Worm (Caenorhabditis elegans) whole organism, early embryonic: ENCODE results near the gene mcp-1.

Source experiments
- B0310.2 ChIP-seq: sonication (generic microtip); optimal IDR thresholded peaks from 2 replicates; lab custom pipeline; 2016; ENCODE audit warnings: mild to moderate bottlenecking, missing genetic modification characterization, missing compliant biosample characterization
- F13C5.2 ChIP-seq: sonication (generic microtip); optimal IDR thresholded peaks from 2 replicates; lab custom pipeline; 2017; ENCODE audit warnings: mild to moderate bottlenecking, missing genetic modification characterization, inconsistent platforms, missing compliant biosample characterization
- aly-1 ChIP-seq: sonication (generic microtip); optimal IDR thresholded peaks from 2 replicates; lab custom pipeline; 2016; ENCODE audit warnings: missing genetic modification characterization, missing compliant biosample characterization
- ama-1 ChIP-seq: fragments of 150-350 bp; optimal IDR thresholded peaks from 2 replicates; lab custom pipeline; 2014
- ceh-13 ChIP-seq: fragments of 200-800 bp; sonication (Bioruptor generic); optimal IDR thresholded peaks from 2 replicates; lab custom pipeline; 2018; ENCODE audit warnings: mild to moderate bottlenecking, missing genetic modification characterization, missing compliant biosample characterization
- ceh-36 ChIP-seq: sonication (generic microtip); optimal IDR thresholded peaks from 2 replicates; lab custom pipeline; 2016; ENCODE audit warnings: missing genetic modification characterization, inconsistent platforms, missing compliant biosample characterization
- ets-7 ChIP-seq: sonication (generic microtip); optimal IDR thresholded peaks from 2 replicates; lab custom pipeline; 2016; ENCODE audit warnings: missing genotype, missing genetic modification characterization, missing compliant biosample characterization
- flt-1 ChIP-seq: fragments of 200-800 bp; sonication (Bioruptor generic); IDR thresholded peaks from 2 replicates; pipeline ENCODE4 v1.3.6; 2022; ENCODE audit warnings: missing genetic modification characterization, missing compliant biosample characterization
- hmbx-1 ChIP-seq: sonication (generic microtip); optimal IDR thresholded peaks from 2 replicates; lab custom pipeline; 2016; ENCODE audit warnings: mild to moderate bottlenecking, missing genetic modification characterization, missing compliant biosample characterization
- hmg-4 ChIP-seq: fragments of 200-800 bp; sonication (Bioruptor generic); optimal IDR thresholded peaks from 2 replicates; lab custom pipeline; 2018; ENCODE audit warnings: mild to moderate bottlenecking, missing genetic modification characterization, missing compliant biosample characterization
- hnd-1 ChIP-seq: sonication (generic microtip); optimal IDR thresholded peaks from 2 replicates; lab custom pipeline; 2016; ENCODE audit warnings: missing genetic modification characterization, missing compliant biosample characterization
- pes-1 ChIP-seq: fragments of 200-800 bp; sonication (Bioruptor generic); IDR thresholded peaks from 2 replicates; pipeline ENCODE4 v1.3.6; 2022; ENCODE audit warnings: missing genetic modification reagents, missing genetic modification characterization, missing compliant biosample characterization
- scrt-1 ChIP-seq: fragments of 200-800 bp; sonication (Bioruptor generic); IDR thresholded peaks from 2 replicates; pipeline ENCODE4 v1.3.6; 2022; ENCODE audit warnings: missing genetic modification characterization, missing compliant biosample characterization
- sea-1 ChIP-seq: fragments of 200-800 bp; sonication (Bioruptor generic); conservative IDR thresholded peaks from 2 replicates; pipeline ENCODE4 v1.3.6; 2022; ENCODE audit warnings: missing genetic modification characterization, missing compliant biosample characterization
- tbx-11 ChIP-seq: fragments of 200-800 bp; sonication (Bioruptor generic); IDR thresholded peaks from 2 replicates; pipeline ENCODE4 v1.3.6; 2022; ENCODE audit warnings: missing genetic modification characterization, missing compliant biosample characterization
- tbx-37 ChIP-seq: fragments of 200-800 bp; sonication (Bioruptor generic); conservative IDR thresholded peaks from 2 replicates; pipeline ENCODE4 v1.3.6; 2022; ENCODE audit warnings: missing genetic modification reagents, missing genetic modification characterization, missing compliant biosample characterization
- tra-4 ChIP-seq: sonication (generic microtip); optimal IDR thresholded peaks from 2 replicates; lab custom pipeline; 2017; ENCODE audit warnings: missing genetic modification characterization, missing compliant biosample characterization

The mcp-1 gene

DNA sequence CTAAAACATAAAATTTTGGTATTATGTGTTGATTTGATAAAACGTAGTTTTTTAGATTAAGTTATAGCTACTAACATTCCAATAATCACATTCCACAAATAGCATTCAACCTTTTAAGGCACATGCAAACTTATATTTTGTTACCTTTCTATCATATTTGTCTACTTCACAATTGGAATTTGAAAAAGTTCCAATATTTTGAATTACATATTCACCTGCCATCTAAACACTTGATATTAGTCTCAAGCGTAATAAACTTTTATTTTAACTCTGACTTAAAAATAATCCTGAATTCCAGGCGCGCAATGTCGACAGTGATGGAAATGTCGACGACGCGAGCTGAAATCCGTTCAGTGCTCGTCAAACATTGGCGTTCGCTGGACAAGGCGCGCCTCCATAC, 14.1 kb downstream of the mcp-1 start, which contains the start of gene acy-2:
Gene acy-2, plus strand, starts transcription at position 301 of the 400 bp plus-strand sequence.
- TF ChIP-seq F13C5.2 (tag; lab: Kevin White, UChicago): no peak
- no peak for TF ChIP-seq hmg-4 (GFP tag; lab: Kevin White, UChicago)

DNA sequence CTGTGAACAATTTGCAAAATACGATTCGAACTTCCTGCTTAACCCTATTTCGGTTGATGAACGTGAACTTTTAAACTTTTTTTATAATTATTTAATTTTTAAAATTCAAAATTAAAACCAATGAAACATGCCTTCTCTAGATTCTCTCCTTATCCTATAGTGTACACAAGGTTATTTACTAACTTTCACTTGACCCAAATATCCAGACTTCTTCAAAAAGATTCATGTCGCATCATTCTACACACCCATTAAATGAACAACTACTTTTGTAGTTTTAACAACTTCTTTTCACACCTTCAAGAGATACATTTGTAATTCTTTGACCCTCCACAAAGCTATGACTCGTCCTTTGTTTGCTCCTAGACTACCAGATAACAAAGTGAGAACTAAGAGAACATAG, 21.1 kb downstream of the mcp-1 start:
- no peak for TF ChIP-seq ceh-36
- no peak for TF ChIP-seq ets-7 (tag; lab: Kevin White, UChicago)
- no peak for TF ChIP-seq ama-1 (lab: Kevin White, UChicago)
- TF ChIP-seq scrt-1 (GFP tag; lab: Robert Waterston, UW): no peak
- TF ChIP-seq tbx-11 (GFP tag; lab: Robert Waterston, UW): no peak
- no peak for TF ChIP-seq pes-1
- TF ChIP-seq hnd-1: no peak
- no peak for TF ChIP-seq tra-4 (tag; lab: Kevin White, UChicago)
- TF ChIP-seq hmg-4 (GFP tag; lab: Kevin White, UChicago): no peak
- no peak for TF ChIP-seq sea-1 (GFP tag; lab: Robert Waterston, UW)

DNA sequence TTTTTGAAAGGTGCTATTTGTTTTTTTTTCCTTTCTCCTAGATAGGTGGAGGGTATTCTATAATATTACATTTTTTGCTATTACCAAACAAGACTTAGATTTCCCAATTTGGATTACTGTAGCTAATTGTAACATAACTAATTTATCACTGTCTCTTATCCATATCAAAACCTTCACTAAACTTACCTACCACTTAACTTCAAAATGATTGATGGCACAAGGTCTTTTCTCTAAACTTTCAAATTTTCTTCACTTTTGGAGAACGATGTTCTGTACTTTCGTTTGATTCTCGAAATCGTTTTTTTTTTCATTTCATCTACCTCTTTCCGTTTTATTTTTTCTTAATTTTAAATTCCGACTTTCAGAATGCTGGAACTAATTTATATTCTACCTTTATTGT, 21.8 kb downstream of the mcp-1 start, which contains the start of gene dhs-16:
Gene dhs-16, plus strand, starts transcription at position 366 of the 400 bp plus-strand sequence.
- TF ChIP-seq aly-1 (tag; lab: Kevin White, UChicago) (no peak), ama-1 (lab: Kevin White, UChicago) (no peak), B0310.2 (tag; lab: Kevin White, UChicago) (no peak)

DNA sequence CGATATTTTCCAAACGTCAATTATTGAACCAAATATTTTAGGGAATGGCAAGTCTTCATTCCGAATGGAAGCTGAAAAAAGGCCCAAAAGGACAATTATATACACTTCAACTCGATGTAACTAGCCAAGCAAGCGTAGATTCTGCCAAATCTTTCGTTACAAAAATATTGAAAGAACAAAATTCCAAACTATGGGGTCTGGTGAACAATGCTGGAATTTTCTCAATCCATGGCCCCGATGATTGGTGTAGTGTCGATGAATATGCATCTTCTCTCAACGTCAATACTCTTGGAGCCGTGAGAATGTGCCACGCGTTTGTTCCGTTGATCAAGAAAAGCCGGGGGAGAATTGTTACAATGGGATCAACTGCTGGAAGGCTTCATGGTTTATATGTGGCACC, 22.6 kb downstream of the mcp-1 start:
- TF ChIP-seq tra-4 (tag; lab: Kevin White, UChicago) (no peak), ceh-13 (GFP tag; lab: Kevin White, UChicago) (no peak), B0310.2 (tag; lab: Kevin White, UChicago) (no peak), pes-1 (no peak), F13C5.2 (tag; lab: Kevin White, UChicago) (no peak), tbx-11 (GFP tag; lab: Robert Waterston, UW) (no peak), tbx-37 (no peak), hmg-4 (GFP tag; lab: Kevin White, UChicago) (no peak), sea-1 (GFP tag; lab: Robert Waterston, UW) (no peak), hmbx-1 (no peak), hnd-1 (no peak)

DNA sequence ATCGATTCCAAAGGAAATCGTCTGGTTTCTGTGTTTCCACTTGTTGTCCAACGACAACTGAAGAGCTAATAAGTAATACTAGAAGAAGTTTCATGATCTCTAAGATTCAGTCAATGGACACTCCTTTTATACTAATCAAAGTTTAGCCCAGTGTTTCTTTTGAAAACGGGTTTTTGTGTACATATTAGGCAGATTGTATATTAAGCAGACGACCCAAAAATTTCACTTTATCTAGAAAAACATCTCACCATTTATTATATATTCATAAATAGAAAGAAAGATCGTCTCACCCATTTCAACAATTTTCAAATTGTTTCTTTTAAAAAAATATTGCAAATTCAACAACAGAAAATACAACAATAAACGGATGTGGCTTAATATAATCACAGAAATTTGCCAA, 25.1 kb downstream of the mcp-1 start, which contains the start of gene C10F3.7:
Gene C10F3.7, minus strand, starts transcription at position 101 of the 400 bp plus-strand sequence.
- no peak for TF ChIP-seq pes-1
- TF ChIP-seq hmbx-1: no peak
- no peak for TF ChIP-seq hmg-4 (GFP tag; lab: Kevin White, UChicago)
- TF ChIP-seq hnd-1: no peak
- no peak for TF ChIP-seq F13C5.2 (tag; lab: Kevin White, UChicago)
- no peak for TF ChIP-seq B0310.2 (tag; lab: Kevin White, UChicago)
- no peak for TF ChIP-seq ama-1 (lab: Kevin White, UChicago)
- TF ChIP-seq ets-7 (tag; lab: Kevin White, UChicago): no peak
- TF ChIP-seq flt-1 (GFP tag; lab: Robert Waterston, UW): no peak
- TF ChIP-seq aly-1 (tag; lab: Kevin White, UChicago): no peak
- no peak for TF ChIP-seq tbx-11 (GFP tag; lab: Robert Waterston, UW)
- no peak for TF ChIP-seq tra-4 (tag; lab: Kevin White, UChicago)
- TF ChIP-seq ceh-13 (GFP tag; lab: Kevin White, UChicago): no peak
- no peak for TF ChIP-seq sea-1 (GFP tag; lab: Robert Waterston, UW)
- no peak for TF ChIP-seq tbx-37
- no peak for TF ChIP-seq ceh-36

DNA sequence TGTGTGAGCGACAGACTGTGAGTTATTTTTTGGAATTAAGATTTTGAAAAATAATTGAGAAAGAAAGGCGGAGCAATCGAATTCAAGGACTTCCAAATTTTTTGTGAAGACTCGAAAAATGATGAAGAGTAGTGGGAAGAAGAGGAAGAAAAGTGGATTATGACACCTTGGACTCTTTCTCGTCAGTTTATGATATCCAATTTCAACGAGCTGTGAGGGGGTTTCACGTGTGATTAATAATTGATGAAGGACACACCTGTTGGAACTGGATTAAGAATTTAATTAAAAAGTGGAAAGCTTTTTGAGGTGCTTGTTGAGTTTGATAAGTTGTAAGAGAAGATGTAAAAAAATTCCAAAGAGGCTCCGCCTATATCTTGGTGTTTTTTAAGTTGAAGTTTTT, 28.8 kb downstream of the mcp-1 start, which contains the start of gene fut-8:
Gene fut-8, minus strand, starts transcription at position 101 of the 400 bp plus-strand sequence.
- TF ChIP-seq B0310.2 (tag; lab: Kevin White, UChicago) (no peak), sea-1 (GFP tag; lab: Robert Waterston, UW) (no peak), tra-4 (tag; lab: Kevin White, UChicago) (no peak), tbx-37 (no peak), flt-1 (GFP tag; lab: Robert Waterston, UW) (no peak), ets-7 (tag; lab: Kevin White, UChicago) (no peak)

DNA sequence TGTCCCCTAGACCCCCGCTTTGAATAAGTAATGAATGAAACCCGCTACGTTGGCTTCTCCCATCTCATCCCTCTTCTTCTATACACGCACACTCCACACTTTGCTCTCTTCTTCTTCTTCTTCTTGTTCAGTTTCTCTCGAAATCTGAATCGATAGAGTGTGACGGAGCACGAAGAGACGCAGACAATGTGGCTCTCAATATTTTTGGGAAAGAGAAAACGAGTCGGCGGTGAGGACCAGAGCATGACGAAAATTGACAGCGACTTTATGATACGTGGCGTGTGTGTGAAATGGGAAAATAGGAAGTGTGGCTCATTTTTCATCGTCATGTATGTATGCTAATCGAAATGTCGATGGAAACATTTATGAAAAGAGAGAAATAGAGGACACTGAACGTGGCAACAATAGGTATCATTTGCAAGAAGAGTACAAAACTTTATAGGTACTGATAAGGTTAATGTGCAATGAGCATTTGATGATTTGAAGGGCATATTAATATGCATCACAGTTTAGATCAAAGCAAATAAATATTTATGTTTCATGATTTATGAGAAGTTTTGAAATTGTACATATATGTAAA, 30.0 kb downstream of the mcp-1 start:
- TF ChIP-seq F13C5.2 (tag; lab: Kevin White, UChicago) (no peak), tra-4 (tag; lab: Kevin White, UChicago) (no peak), scrt-1 (GFP tag; lab: Robert Waterston, UW) (no peak), pes-1 (no peak)

DNA sequence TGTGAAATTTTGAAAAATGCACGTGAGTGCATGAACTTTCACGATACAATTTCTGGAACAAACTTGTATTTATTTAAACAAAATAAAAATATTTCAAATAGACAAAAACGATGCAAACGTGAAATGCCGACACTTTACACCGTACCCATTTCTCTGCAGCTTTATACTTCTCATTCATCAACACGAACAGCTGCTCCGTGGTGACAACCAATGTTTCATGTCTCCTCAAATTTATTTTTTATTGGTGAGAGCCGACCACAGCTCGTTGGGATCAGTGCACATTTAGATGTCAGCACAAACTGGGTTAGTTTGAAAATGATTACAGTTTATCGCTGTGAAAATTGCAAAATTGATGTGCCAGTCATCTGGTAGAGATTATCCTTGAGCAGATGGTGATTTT, 34.0 kb downstream of the mcp-1 start:
- TF ChIP-seq tbx-37: no peak
- no peak for TF ChIP-seq pes-1
- no peak for TF ChIP-seq ceh-36
- TF ChIP-seq B0310.2 (tag; lab: Kevin White, UChicago): no peak
- TF ChIP-seq F13C5.2 (tag; lab: Kevin White, UChicago): no peak
- no peak for TF ChIP-seq hnd-1
- no peak for TF ChIP-seq aly-1 (tag; lab: Kevin White, UChicago)
- TF ChIP-seq hmbx-1: no peak
- no peak for TF ChIP-seq ets-7 (tag; lab: Kevin White, UChicago)
- TF ChIP-seq hmg-4 (GFP tag; lab: Kevin White, UChicago): no peak
- no peak for TF ChIP-seq ceh-13 (GFP tag; lab: Kevin White, UChicago)
- TF ChIP-seq tbx-11 (GFP tag; lab: Robert Waterston, UW): no peak
